Worm (Caenorhabditis elegans): ENCODE measurements around the gene Y49F6C.7.

DNA sequence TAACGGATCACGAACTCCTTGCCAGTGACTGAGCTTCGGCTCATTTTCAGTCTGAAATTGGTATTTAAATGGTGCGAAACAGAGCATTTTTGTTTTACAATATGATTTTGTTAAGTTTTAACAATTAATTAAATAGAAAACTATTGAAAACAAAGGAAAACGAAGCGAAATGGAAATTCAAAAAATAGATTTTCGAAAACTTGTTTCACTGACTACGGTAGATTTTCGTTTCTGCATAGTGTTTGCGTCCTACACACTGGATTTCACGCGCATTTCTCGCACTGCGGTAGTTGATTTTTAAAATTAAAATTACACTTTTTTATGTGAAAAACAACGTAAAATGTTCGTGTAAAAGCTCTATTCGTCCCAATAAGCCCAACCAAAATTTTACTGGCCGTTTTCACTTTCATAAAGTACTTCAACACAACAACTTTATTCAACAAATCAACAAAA lies 21.6 kb downstream of the Y49F6C.7 start, which contains the start of gene bath-30:
- no peak for TF ChIP-seq him-1 (tag; optimal IDR thresholded peaks at IDR 0.05)
- TF ChIP-seq W03F9.2 (tag; optimal IDR thresholded peaks at IDR 0.05): no peak
